Fruit fly (Drosophila melanogaster) whole organism, wandering third instar larva: ENCODE results near the gene Tehao.

Experiments
- Abd-B ChIP-seq: fragments of >200 bp; optimal IDR thresholded peaks from 2 replicates; lab custom pipeline; 2017; ENCODE audit warnings: missing biosample characterization, missing genetic modification characterization
- CG32264 ChIP-seq: fragments of 200-800 bp; sonication (Bioruptor generic); optimal IDR thresholded peaks from 2 replicates; lab custom pipeline; 2016; ENCODE audit warnings: missing biosample characterization, missing genetic modification characterization
- CrebA ChIP-seq: fragments of 200-800 bp; sonication (Bioruptor generic); optimal IDR thresholded peaks from 2 replicates; lab custom pipeline; 2016; ENCODE audit warnings: missing biosample characterization, mild to moderate bottlenecking, missing genetic modification characterization, borderline replicate concordance
- Dfd ChIP-seq: fragments of >200 bp; optimal IDR thresholded peaks from 2 replicates; lab custom pipeline; 2017; ENCODE audit warnings: missing biosample characterization, missing genetic modification characterization
- GATAd ChIP-seq: sonication (Bioruptor generic); optimal IDR thresholded peaks from 2 replicates; lab custom pipeline; 2016; ENCODE audit warnings: missing biosample characterization, missing genetic modification characterization
- Hr78 ChIP-seq: fragments of >200 bp; optimal IDR thresholded peaks from 2 replicates; lab custom pipeline; 2017; ENCODE audit warnings: missing biosample characterization, missing genetic modification characterization
- Hr83 ChIP-seq: fragments of 200-300 bp; sonication (Bioruptor generic); optimal IDR thresholded peaks from 2 replicates; lab custom pipeline; 2016; ENCODE audit warnings: missing biosample characterization, mild to moderate bottlenecking, missing genetic modification characterization, moderate library complexity; ENCODE audit not compliant: poor library complexity, severe bottlenecking
- Myc ChIP-seq: fragments of >200 bp; optimal IDR thresholded peaks from 2 replicates; lab custom pipeline; 2017
- N ChIP-seq: fragments of >200 bp; optimal IDR thresholded peaks from 2 replicates; lab custom pipeline; 2018; ENCODE audit warnings: missing biosample characterization, missing external identifiers, missing genetic modification characterization
- OdsH ChIP-seq: fragments of 200-800 bp; sonication (Bioruptor generic); optimal IDR thresholded peaks from 2 replicates; lab custom pipeline; 2016; ENCODE audit warnings: missing biosample characterization, mild to moderate bottlenecking, missing genetic modification characterization
- Sp1 ChIP-seq: fragments of 200-800 bp; sonication (Bioruptor generic); optimal IDR thresholded peaks from 3 replicates; lab custom pipeline; 2019; ENCODE audit warnings: missing biosample characterization, mild to moderate bottlenecking, missing genetic modification characterization, moderate library complexity
- Vsx2 ChIP-seq: fragments of 200-300, 225-300 bp; sonication (Bioruptor generic); optimal IDR thresholded peaks from 2 replicates; lab custom pipeline; 2018; ENCODE audit warnings: missing biosample characterization, missing genetic modification characterization; ENCODE audit not compliant: partially characterized antibody
- br ChIP-seq: fragments of 200-800 bp; sonication (Bioruptor generic); optimal IDR thresholded peaks from 2 replicates; lab custom pipeline; 2016; ENCODE audit warnings: missing biosample characterization, missing genetic modification characterization
- dmrt93B ChIP-seq: fragments of 200-800 bp; sonication (Bioruptor generic); optimal IDR thresholded peaks from 2 replicates; lab custom pipeline; 2018; ENCODE audit warnings: missing biosample characterization, mild to moderate bottlenecking, missing genetic modification characterization
- dsf ChIP-seq: sonication (Bioruptor generic); optimal IDR thresholded peaks from 2 replicates; lab custom pipeline; 2016; ENCODE audit warnings: missing biosample characterization, missing genetic modification characterization, borderline replicate concordance
- ey ChIP-seq: fragments of 200-800 bp; sonication (Bioruptor generic); optimal IDR thresholded peaks from 2 replicates; lab custom pipeline; 2016; ENCODE audit warnings: missing biosample characterization, missing genetic modification characterization
- foxo ChIP-seq, 2 experiments: fragments of 200-800 bp; sonication (Bioruptor generic); optimal IDR thresholded peaks; 2 replicates in 1 of 2; 3 replicates in 1 of 2; lab custom pipeline; 2016 to 2017; ENCODE audit warnings: missing biosample characterization in 2 of 2, missing genetic modification characterization in 2 of 2
- fru ChIP-seq: fragments of 200-800 bp; sonication (Bioruptor generic); optimal IDR thresholded peaks from 3 replicates; lab custom pipeline; 2016; ENCODE audit warnings: missing biosample characterization, mild to moderate bottlenecking, missing genetic modification characterization
- h ChIP-seq: fragments of 200-800 bp; sonication (Bioruptor generic); optimal IDR thresholded peaks from 3 replicates; lab custom pipeline; 2016; ENCODE audit warnings: missing biosample characterization, mild to moderate bottlenecking, missing genetic modification characterization
- jim ChIP-seq: fragments of 175-275, 200-325 bp; sonication (Bioruptor generic); optimal IDR thresholded peaks from 2 replicates; lab custom pipeline; 2016; ENCODE audit warnings: missing biosample characterization, mild to moderate bottlenecking, missing genetic modification characterization
- lola ChIP-seq: fragments of >200 bp; optimal IDR thresholded peaks from 2 replicates; lab custom pipeline; 2017; ENCODE audit warnings: missing biosample characterization, missing genetic modification characterization
- pan ChIP-seq: fragments of >200 bp; optimal IDR thresholded peaks from 2 replicates; lab custom pipeline; 2017
- psq ChIP-seq: fragments of 200-800 bp; sonication (Bioruptor generic); optimal IDR thresholded peaks from 3 replicates; lab custom pipeline; 2017; ENCODE audit warnings: missing biosample characterization, mild to moderate bottlenecking, missing genetic modification characterization, moderate library complexity
- rgr ChIP-seq: fragments of 200-800 bp; sonication (Bioruptor generic); optimal IDR thresholded peaks from 3 replicates; lab custom pipeline; 2016; ENCODE audit warnings: missing biosample characterization, mild to moderate bottlenecking, missing genetic modification characterization
- sage ChIP-seq: fragments of 200-800 bp; sonication (Bioruptor generic); optimal IDR thresholded peaks from 2 replicates; lab custom pipeline; 2016; ENCODE audit warnings: missing biosample characterization, mild to moderate bottlenecking, missing genetic modification characterization
- tai ChIP-seq: sonication (Bioruptor generic); optimal IDR thresholded peaks from 2 replicates; lab custom pipeline; 2016; ENCODE audit warnings: missing biosample characterization, missing genetic modification characterization

The Tehao gene

dm6 chr2L:13460911-13461866 is 25.8 kb downstream of the Tehao start, which contains the start of gene CG46308 (continued):
- no peak for TF ChIP-seq rgr (GFP tag; lab: Kevin White, UChicago)
- TF ChIP-seq Hr78 (GFP tag; lab: Kevin White, UChicago): no peak
- no peak for TF ChIP-seq sage (GFP tag; lab: Kevin White, UChicago)

DNA sequence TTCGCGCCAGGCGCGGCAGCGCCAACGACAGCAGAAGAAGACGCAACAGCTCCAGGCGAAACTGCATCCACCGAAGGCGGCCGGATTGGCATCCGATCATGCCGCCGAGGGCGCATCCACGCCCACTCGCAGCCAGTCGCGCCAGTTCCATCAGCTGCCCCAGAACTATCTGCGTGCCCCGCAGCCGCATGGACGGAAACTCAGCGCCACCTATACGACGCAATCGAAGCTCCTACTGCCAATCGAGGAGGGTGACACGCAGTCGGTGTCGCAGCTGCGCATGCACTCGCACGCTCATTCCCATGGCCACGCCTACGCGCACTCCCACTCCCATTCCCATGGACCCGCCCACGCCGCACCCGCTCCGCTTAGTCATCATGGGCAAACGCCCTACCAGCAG is 39.8 kb downstream of the Tehao start:
- TF ChIP-seq GATAd (GFP tag; lab: Kevin White, UChicago) (no peak), psq (GFP tag; lab: Kevin White, UChicago) (no peak), pan (lab: Kevin White, UChicago) (no peak), CG32264 (GFP tag; lab: Kevin White, UChicago) (no peak), Hr83 (GFP tag; lab: Kevin White, UChicago) (no peak), Vsx2 (GFP tag; lab: Kevin White, UChicago) (no peak), jim (no peak), lola (GFP tag; lab: Kevin White, UChicago) (no peak), N (GFP tag; lab: Kevin White, UChicago) (no peak), Abd-B (GFP tag; lab: Kevin White, UChicago) (no peak), h (no peak), ey (GFP tag; lab: Kevin White, UChicago) (no peak), dmrt93B (GFP tag; lab: Kevin White, UChicago) (no peak), Dfd (GFP tag; lab: Kevin White, UChicago) (no peak), br (GFP tag; lab: Kevin White, UChicago) (no peak)

dm6 chr2L:13482258-13482657 is 46.8 kb downstream of the Tehao start:
- TF ChIP-seq Sp1 (GFP tag; lab: Kevin White, UChicago) (peak; percentile 23), OdsH (GFP tag; lab: Kevin White, UChicago) (no peak), psq (GFP tag; lab: Kevin White, UChicago) (no peak), dmrt93B (GFP tag; lab: Kevin White, UChicago) (no peak), dsf (no peak), Myc (no peak), CrebA (GFP tag; lab: Kevin White, UChicago) (no peak), fru (GFP tag; lab: Kevin White, UChicago) (peak; percentile 33), tai (GFP tag; lab: Kevin White, UChicago) (peak; percentile 7), Vsx2 (GFP tag; lab: Kevin White, UChicago) (no peak), foxo (GFP tag; optimal IDR thresholded peaks at IDR 0.05; lab: Kevin White, UChicago) (peak in 1 of 2 experiments; percentile 41)
